Worm (Caenorhabditis elegans): Measurements from ENCODE around the gene sfrp-1.

Gene sfrp-1

DNA sequence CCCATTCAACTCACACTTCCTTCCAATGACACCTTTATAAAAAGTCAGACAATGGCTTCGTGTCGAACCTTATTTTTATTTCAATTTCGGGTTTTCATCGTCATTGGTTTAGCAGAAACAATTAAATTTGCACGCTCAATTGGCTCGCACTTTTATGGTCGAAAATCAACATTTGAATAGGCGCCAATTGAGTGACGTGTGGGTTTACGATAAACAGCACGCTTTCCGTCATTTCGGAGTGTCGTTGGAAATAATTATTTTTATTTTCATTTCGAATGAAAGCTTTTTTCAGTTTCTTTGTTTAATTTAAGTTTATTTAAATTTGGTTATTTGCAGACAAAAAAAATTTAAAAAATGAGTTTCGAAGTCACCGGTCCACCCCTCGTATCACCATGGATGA lies 12.9 kb upstream of the sfrp-1 start, which contains the start of gene exos-2:
Gene exos-2, plus strand, starts transcription at position 330 of the 400 bp plus-strand sequence.
- TF ChIP-seq W03F9.2 (tag; optimal IDR thresholded peaks at IDR 0.05) (no peak), dao-5 (tag; optimal IDR thresholded peaks at IDR 0.05) (no peak), him-1 (tag; optimal IDR thresholded peaks at IDR 0.05) (no peak)

DNA sequence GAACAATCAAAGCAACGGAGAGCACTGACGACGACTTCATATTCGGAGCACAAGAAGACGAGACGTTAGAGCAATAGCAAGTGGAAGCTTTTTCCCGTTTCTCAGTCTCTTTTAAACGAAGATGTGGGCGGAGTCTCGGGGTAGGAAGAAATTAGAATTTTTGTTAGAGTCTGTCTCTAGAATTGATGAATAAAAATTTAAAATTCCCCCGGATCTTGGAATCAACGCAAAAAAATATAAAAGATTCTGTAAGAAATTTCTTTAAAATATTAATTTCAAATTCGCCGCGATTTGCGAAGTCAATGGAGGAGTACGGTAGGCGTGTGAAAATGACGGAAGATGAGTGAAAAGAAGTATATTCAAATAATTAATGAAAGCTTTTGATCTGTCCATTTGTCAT lies 11.2 kb upstream of the sfrp-1 start, which contains the start of gene nlp-71:
Gene nlp-71, minus strand, starts transcription at position 101 of the 400 bp plus-strand sequence.
- TF ChIP-seq W03F9.2 (tag; optimal IDR thresholded peaks at IDR 0.05) (no peak), him-1 (tag; optimal IDR thresholded peaks at IDR 0.05) (no peak), dao-5 (tag; optimal IDR thresholded peaks at IDR 0.05) (no peak)

ce11 chrIV:6404871-6405270 lies 2.6 kb upstream of the sfrp-1 start, which contains the start of gene srv-13:
Gene srv-13 (plus strand): TSS chrIV:6405171.
- no peak for TF ChIP-seq him-1 (tag; optimal IDR thresholded peaks at IDR 0.05)
- TF ChIP-seq dao-5 (tag; optimal IDR thresholded peaks at IDR 0.05) = no peak
- TF ChIP-seq W03F9.2 (tag; optimal IDR thresholded peaks at IDR 0.05) = no peak

ce11 chrIV:6403399-6403798 lies 1.2 kb upstream of the sfrp-1 start:
- no peak for TF ChIP-seq him-1 (tag; optimal IDR thresholded peaks at IDR 0.05)
- no peak for TF ChIP-seq dao-5 (tag; optimal IDR thresholded peaks at IDR 0.05)
- no peak for TF ChIP-seq W03F9.2 (tag; optimal IDR thresholded peaks at IDR 0.05)

DNA sequence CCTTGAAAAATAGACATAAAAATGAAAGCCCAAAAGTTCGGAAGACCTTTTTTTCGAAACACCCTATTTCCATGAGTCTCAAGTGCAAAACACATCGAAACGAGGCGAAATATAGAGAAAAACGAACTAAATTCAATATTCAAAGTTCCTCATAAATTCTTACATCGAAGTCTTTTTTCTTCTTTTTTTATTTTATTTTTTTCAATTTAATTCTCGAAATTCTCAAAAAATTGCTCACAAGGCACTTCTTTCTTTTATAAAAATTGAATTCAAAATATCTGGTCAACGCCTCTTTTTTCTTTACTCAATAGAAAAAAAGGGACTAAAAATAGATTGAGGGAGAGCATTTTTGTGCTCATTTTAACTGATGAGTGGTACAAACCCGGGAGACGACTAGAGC lies 7.0 kb downstream of the sfrp-1 start:
- no peak for TF ChIP-seq dao-5 (tag; optimal IDR thresholded peaks at IDR 0.05)
- no peak for TF ChIP-seq him-1 (tag; optimal IDR thresholded peaks at IDR 0.05)

- TF ChIP-seq W03F9.2 (tag; optimal IDR thresholded peaks at IDR 0.05) = no peak
- TF ChIP-seq him-1 (tag; optimal IDR thresholded peaks at IDR 0.05) = peak; percentile 57
Measured at ce11 chrIV:6393329-6393728, 8.9 kb downstream of the sfrp-1 start.

ce11 chrIV:6391566-6391965 lies 10.7 kb downstream of the sfrp-1 start:
- TF ChIP-seq dao-5 (tag; optimal IDR thresholded peaks at IDR 0.05) = no peak
- no peak for TF ChIP-seq him-1 (tag; optimal IDR thresholded peaks at IDR 0.05)
- no peak for TF ChIP-seq W03F9.2 (tag; optimal IDR thresholded peaks at IDR 0.05)

ce11 chrIV:6388550-6388949 lies 13.7 kb downstream of the sfrp-1 start:
- TF ChIP-seq dao-5 (tag; optimal IDR thresholded peaks at IDR 0.05) = no peak
- TF ChIP-seq W03F9.2 (tag; optimal IDR thresholded peaks at IDR 0.05) = no peak
- no peak for TF ChIP-seq him-1 (tag; optimal IDR thresholded peaks at IDR 0.05)

DNA sequence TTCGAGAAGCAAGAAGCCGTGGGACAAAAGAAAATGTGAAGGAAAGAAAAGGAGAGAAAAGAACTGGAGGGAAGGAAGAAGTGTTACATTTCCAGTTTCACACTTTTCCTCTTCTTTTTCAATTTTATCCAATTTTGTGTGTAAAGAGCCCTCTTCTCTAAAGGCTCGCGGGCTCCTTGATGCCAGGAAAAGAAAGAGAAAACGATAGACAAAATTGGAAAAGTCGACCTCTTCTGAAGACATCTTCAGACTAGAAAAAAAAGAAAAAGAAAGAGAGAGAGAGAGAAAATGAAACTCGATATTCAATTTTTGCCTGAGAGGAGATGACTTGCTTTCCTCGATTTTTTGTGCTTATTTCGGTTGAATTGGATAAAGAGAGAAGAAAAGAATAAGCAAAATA lies 17.2 kb downstream of the sfrp-1 start:
- TF ChIP-seq W03F9.2 (tag; optimal IDR thresholded peaks at IDR 0.05) = no peak
- TF ChIP-seq him-1 (tag; optimal IDR thresholded peaks at IDR 0.05) = no peak
- TF ChIP-seq dao-5 (tag; optimal IDR thresholded peaks at IDR 0.05) = no peak

DNA sequence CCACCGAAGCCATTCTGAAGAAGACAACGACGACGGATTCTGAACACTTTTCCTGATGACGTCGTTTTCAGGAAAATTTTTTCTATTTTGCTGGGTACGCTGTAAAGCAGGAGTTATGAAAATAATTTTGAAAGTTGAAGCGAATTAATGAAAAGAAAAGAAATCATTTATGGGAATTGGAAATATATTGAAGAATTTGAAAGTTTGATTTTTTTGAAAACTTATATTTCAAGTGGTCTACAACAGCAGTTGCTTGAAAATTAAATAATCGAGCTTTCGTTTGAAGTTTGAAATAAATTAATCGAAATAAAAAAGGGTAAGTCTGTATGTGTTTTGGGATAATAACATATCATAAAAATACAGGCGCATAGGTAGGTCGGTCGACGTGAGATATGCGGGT lies 18.3 kb downstream of the sfrp-1 start, which contains the start of gene shl-1:
Gene shl-1, minus strand, starts transcription at position 101 of the 400 bp plus-strand sequence.
- TF ChIP-seq dao-5 (tag; optimal IDR thresholded peaks at IDR 0.05) (no peak), him-1 (tag; optimal IDR thresholded peaks at IDR 0.05) (no peak), W03F9.2 (tag; optimal IDR thresholded peaks at IDR 0.05) (no peak)

- TF ChIP-seq him-1 (tag; optimal IDR thresholded peaks at IDR 0.05) (no peak), W03F9.2 (tag; optimal IDR thresholded peaks at IDR 0.05) (no peak), dao-5 (tag; optimal IDR thresholded peaks at IDR 0.05) (no peak)
Measured at ce11 chrIV:6378398-6378797, 23.8 kb downstream of the sfrp-1 start.

DNA sequence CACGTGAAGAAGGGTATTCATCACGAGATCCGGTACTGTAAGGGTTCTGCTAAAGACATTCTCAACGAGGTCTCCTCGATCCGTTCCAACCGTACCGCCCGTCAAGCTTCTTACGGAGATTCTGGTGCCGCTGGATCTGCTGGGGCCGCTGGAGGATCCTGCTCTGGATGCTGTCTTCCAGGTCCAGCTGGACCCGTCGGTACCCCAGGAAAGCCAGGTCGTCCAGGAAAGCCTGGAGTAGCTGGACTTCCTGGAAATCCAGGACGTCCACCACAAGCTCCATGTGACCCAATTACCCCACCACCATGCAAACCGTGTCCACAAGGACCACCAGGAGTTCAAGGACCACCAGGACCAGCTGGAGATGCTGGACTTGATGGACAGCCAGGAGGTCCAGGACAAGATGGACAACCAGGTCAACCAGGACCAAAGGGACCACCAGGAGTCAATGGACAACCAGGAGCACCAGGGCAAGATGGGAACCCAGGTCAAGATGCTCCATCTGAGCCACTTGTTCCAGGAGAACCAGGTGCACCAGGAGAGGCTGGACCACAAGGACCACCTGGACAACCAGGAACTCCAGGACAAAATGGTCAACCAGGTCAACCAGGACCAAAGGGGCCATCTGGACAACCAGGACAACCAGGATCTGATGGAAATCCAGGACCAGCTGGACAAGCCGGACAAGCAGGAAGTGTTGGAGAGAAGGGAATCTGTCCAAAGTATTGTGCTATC lies 24.7 kb downstream of the sfrp-1 start:
- TF ChIP-seq him-1 (tag; optimal IDR thresholded peaks at IDR 0.05) = no peak

ce11 chrIV:6376473-6377115 lies 25.6 kb downstream of the sfrp-1 start, which contains the start of the genes hrpf-2 and bli-6:
Gene hrpf-2 (minus strand): TSS chrIV:6376523.
Gene bli-6 (plus strand): TSS chrIV:6377065.
- TF ChIP-seq W03F9.2 (tag; optimal IDR thresholded peaks at IDR 0.05) (peak; percentile 92), dao-5 (tag; optimal IDR thresholded peaks at IDR 0.05) (no peak)

ce11 chrIV:6373721-6374120 lies 28.5 kb downstream of the sfrp-1 start:
- TF ChIP-seq W03F9.2 (tag; optimal IDR thresholded peaks at IDR 0.05) (no peak), dao-5 (tag; optimal IDR thresholded peaks at IDR 0.05) (no peak), him-1 (tag; optimal IDR thresholded peaks at IDR 0.05) (no peak)

Data from whole organism, L4/young adult.